Fruit fly (Drosophila melanogaster): ENCODE measurements around the gene CG18764.
A peak's percentile ranks its signal among the peaks of the same experiment; 100 is the strongest.

CG18764 gene

dm6 chr3R:11656614-11657216 lies 30.0 kb downstream of the CG18764 start:
- TF ChIP-seq CG14710 (tag; optimal IDR thresholded peaks at IDR 0.05), result peak; percentile 93
- peak; percentile 92 for TF ChIP-seq cwo (GFP tag; optimal IDR thresholded peaks at IDR 0.05)
- TF ChIP-seq grau (tag; optimal IDR thresholded peaks at IDR 0.05), result peak; percentile 96
- peak; percentile 89 for TF ChIP-seq D19B (GFP tag; optimal IDR thresholded peaks at IDR 0.05)
- peak; percentile 96 for TF ChIP-seq fd3F (GFP tag; optimal IDR thresholded peaks at IDR 0.05)
- peak; percentile 97 for TF ChIP-seq dmrt99B (tag; optimal IDR thresholded peaks at IDR 0.05)
- TF ChIP-seq pho (GFP tag; optimal IDR thresholded peaks at IDR 0.05), result peak; percentile 96
- TF ChIP-seq CG9215 (GFP tag; IDR thresholded peaks at IDR 0.05), result peak; percentile 93
- peak; percentile 95 for TF ChIP-seq Blimp-1 (GFP tag; optimal IDR thresholded peaks at IDR 0.05)
- peak; percentile 90 for TF ChIP-seq Atf3 (GFP tag; optimal IDR thresholded peaks at IDR 0.05)
- TF ChIP-seq al (GFP tag; IDR thresholded peaks at IDR 0.05), result peak; percentile 97
- peak; percentile 90 for TF ChIP-seq CG15011 (GFP tag; optimal IDR thresholded peaks at IDR 0.05)
- TF ChIP-seq CG18476 (GFP tag; optimal IDR thresholded peaks at IDR 0.05), result peak; percentile 94
- TF ChIP-seq CG17359 (tag; optimal IDR thresholded peaks at IDR 0.05), result peak; percentile 97
- no peak for TF ChIP-seq CG6791 (GFP tag; IDR thresholded peaks at IDR 0.05; ENCODE audit: partially characterized antibody)
- TF ChIP-seq CG17612 (GFP tag; IDR thresholded peaks at IDR 0.05), result peak; percentile 94
- peak; percentile 59 for TF ChIP-seq ac (GFP tag; optimal IDR thresholded peaks at IDR 0.05)
- peak; percentile 94 for TF ChIP-seq CG17385 (GFP tag; optimal IDR thresholded peaks at IDR 0.05)
- TF ChIP-seq D19A (tag; optimal IDR thresholded peaks at IDR 0.05), result peak; percentile 92
- TF ChIP-seq CG1603 (tag; optimal IDR thresholded peaks at IDR 0.05), result peak; percentile 95
- peak; percentile 90 for TF ChIP-seq CG8089 (GFP tag; optimal IDR thresholded peaks at IDR 0.05)
- TF ChIP-seq HLH4C (GFP tag; IDR thresholded peaks at IDR 0.05; ENCODE audit: partially characterized antibody), result no peak
- peak; percentile 93 for TF ChIP-seq Side (GFP tag; optimal IDR thresholded peaks at IDR 0.05)
- TF ChIP-seq croc (GFP tag; conservative IDR thresholded peaks at IDR 0.05), result peak; percentile 91
- TF ChIP-seq Bgb (GFP tag; IDR thresholded peaks at IDR 0.05; ENCODE audit: partially characterized antibody), result no peak
- TF ChIP-seq CG18764 (GFP tag; optimal IDR thresholded peaks at IDR 0.05), result peak; percentile 90
- peak; percentile 88 for TF ChIP-seq NC2α (GFP tag; optimal IDR thresholded peaks at IDR 0.05)
- peak; percentile 86 for TF ChIP-seq kah (GFP tag; optimal IDR thresholded peaks at IDR 0.05)
- TF ChIP-seq CG16815 (GFP tag; optimal IDR thresholded peaks at IDR 0.05), result peak; percentile 89
- TF ChIP-seq br (optimal IDR thresholded peaks at IDR 0.05), result no peak
- TF ChIP-seq CG4404 (GFP tag; IDR thresholded peaks at IDR 0.05), result peak; percentile 86
- TF ChIP-seq esg (GFP tag; conservative IDR thresholded peaks at IDR 0.05), result peak; percentile 96
- peak; percentile 96 for TF ChIP-seq Bteb2 (GFP tag; optimal IDR thresholded peaks at IDR 0.05)
- peak; percentile 96 to 97 for TF ChIP-seq dpn (GFP tag; optimal IDR thresholded peaks at IDR 0.05)
- peak; percentile 95 for TF ChIP-seq fd96Cb (tag; optimal IDR thresholded peaks at IDR 0.05)
- TF ChIP-seq jigr1 (GFP tag; IDR thresholded peaks at IDR 0.05), result peak; percentile 84; the same call in 2 of the 3 replicates
- peak; percentile 69 for TF ChIP-seq CG7271 (tag; optimal IDR thresholded peaks at IDR 0.05)
- peak; percentile 98 for TF ChIP-seq CG9932 (GFP tag; IDR thresholded peaks at IDR 0.05)
- no peak for TF ChIP-seq CG16813 (GFP tag; IDR thresholded peaks at IDR 0.05; ENCODE audit: partially characterized antibody)
- no peak for TF ChIP-seq pan (optimal IDR thresholded peaks at IDR 0.05)
- TF ChIP-seq pan (GFP tag; optimal IDR thresholded peaks at IDR 0.05 in 1 of 2, IDR thresholded peaks at IDR 0.05 in 1 of 2), result peak in 1 of 2 experiments; percentile 98
- peak; percentile 97 for TF ChIP-seq PHDP (tag; optimal IDR thresholded peaks at IDR 0.05)
- peak; percentile 98 for TF ChIP-seq bsh (GFP tag; optimal IDR thresholded peaks at IDR 0.05)
- TF ChIP-seq CG11093 (GFP tag; IDR thresholded peaks at IDR 0.05), result peak; percentile 90
- peak; percentile 87 for TF ChIP-seq CG31365 (tag; optimal IDR thresholded peaks at IDR 0.05)
- peak; percentile 95 for TF ChIP-seq CG11504 (tag; optimal IDR thresholded peaks at IDR 0.05)
- no peak for TF ChIP-seq CG7963 (GFP tag; IDR thresholded peaks at IDR 0.05; ENCODE audit: partially characterized antibody)
- peak; percentile 94 for TF ChIP-seq Dad (GFP tag; optimal IDR thresholded peaks at IDR 0.05)
- TF ChIP-seq pfk (GFP tag; optimal IDR thresholded peaks at IDR 0.05), result no peak
